Worm (Caenorhabditis elegans) whole organism, mixed stage, embryonic: ENCODE data around the gene tag-151.

Experiments used
- M03D4.4 ChIP-seq: sonication (generic microtip); optimal IDR thresholded peaks from 2 replicates; lab custom pipeline; 2017; ENCODE audit warnings: mild to moderate bottlenecking, missing genetic modification characterization, missing compliant biosample characterization
- bed-3 ChIP-seq: fragments of 200-800 bp; sonication (Bioruptor generic); optimal IDR thresholded peaks from 3 replicates; lab custom pipeline; 2018; ENCODE audit warnings: mild to moderate bottlenecking, missing genetic modification characterization, moderate library complexity, missing compliant biosample characterization
- ceh-39 ChIP-seq: fragments of 150-350 bp; optimal IDR thresholded peaks from 2 replicates; lab custom pipeline; 2014; ENCODE audit warnings: missing biosample characterization, missing genetic modification characterization
- ceh-83 ChIP-seq: fragments of 200-800 bp; sonication (Bioruptor generic); optimal IDR thresholded peaks from 2 replicates; lab custom pipeline; 2018; ENCODE audit warnings: mild to moderate bottlenecking, missing genetic modification characterization, missing compliant biosample characterization
- cnd-1 ChIP-seq: fragments of 200-800 bp; sonication (Bioruptor generic); optimal IDR thresholded peaks from 2 replicates; lab custom pipeline; 2018; ENCODE audit warnings: mild to moderate bottlenecking, missing genetic modification characterization, missing compliant biosample characterization
- drap-1 ChIP-seq: fragments of 200-800 bp; sonication (Bioruptor generic); optimal IDR thresholded peaks from 3 replicates; lab custom pipeline; 2018; ENCODE audit warnings: mild to moderate bottlenecking, missing genetic modification characterization, missing compliant biosample characterization
- elt-3 ChIP-seq: fragments of 150-350 bp; optimal IDR thresholded peaks from 2 replicates; lab custom pipeline; 2014; ENCODE audit warnings: missing biosample characterization, missing genetic modification characterization
- ham-2 ChIP-seq: fragments of 200-800 bp; sonication (Bioruptor generic); optimal IDR thresholded peaks from 2 replicates; lab custom pipeline; 2018; ENCODE audit warnings: mild to moderate bottlenecking, missing genetic modification characterization, missing compliant biosample characterization
- hlh-1 ChIP-seq: fragments of 150-350 bp; optimal IDR thresholded peaks from 2 replicates; lab custom pipeline; 2014; ENCODE audit warnings: missing biosample characterization, missing genetic modification reagents, missing genetic modification characterization
- lin-13 ChIP-seq: fragments of 150-350 bp; optimal IDR thresholded peaks from 2 replicates; lab custom pipeline; 2014; ENCODE audit warnings: missing biosample characterization, missing genetic modification characterization
- lin-32 ChIP-seq: fragments of 200-800 bp; sonication (Bioruptor generic); optimal IDR thresholded peaks from 2 replicates; lab custom pipeline; 2018; ENCODE audit warnings: mild to moderate bottlenecking, missing genetic modification characterization, missing compliant biosample characterization
- lsy-2 ChIP-seq: fragments of 150-350 bp; optimal IDR thresholded peaks from 2 replicates; lab custom pipeline; 2014; ENCODE audit warnings: missing biosample characterization, missing genetic modification characterization
- mab-5 ChIP-seq: fragments of 150-350 bp; optimal IDR thresholded peaks from 2 replicates; lab custom pipeline; 2014; ENCODE audit warnings: missing biosample characterization, missing genetic modification characterization
- mep-1 ChIP-seq: fragments of 150-350 bp; optimal IDR thresholded peaks from 2 replicates; lab custom pipeline; 2017; ENCODE audit warnings: missing biosample characterization, missing genetic modification reagents, missing genetic modification characterization, inconsistent platforms
- mls-2 ChIP-seq: sonication (generic microtip); optimal IDR thresholded peaks from 2 replicates; lab custom pipeline; 2016; ENCODE audit warnings: mild to moderate bottlenecking, missing genetic modification characterization, moderate library complexity, missing compliant biosample characterization
- nhr-12 ChIP-seq: fragments of 150-350 bp; optimal IDR thresholded peaks from 2 replicates; lab custom pipeline; 2014; ENCODE audit warnings: missing biosample characterization, missing genetic modification characterization
- nhr-2 ChIP-seq: fragments of 150-350 bp; optimal IDR thresholded peaks from 2 replicates; lab custom pipeline; 2014; ENCODE audit warnings: missing biosample characterization, missing genetic modification characterization
- pha-4 ChIP-seq: fragments of 150-350 bp; optimal IDR thresholded peaks from 2 replicates; lab custom pipeline; 2018; ENCODE audit warnings: missing biosample characterization, missing genetic modification reagents, missing genetic modification characterization
- sem-2 ChIP-seq: fragments of 200-800 bp; sonication (Bioruptor generic); optimal IDR thresholded peaks from 2 replicates; lab custom pipeline; 2018; ENCODE audit warnings: mild to moderate bottlenecking, missing genetic modification characterization, missing compliant biosample characterization
- snpc-4 ChIP-seq: fragments of 150-350 bp; optimal IDR thresholded peaks from 2 replicates; lab custom pipeline; 2014; ENCODE audit warnings: missing biosample characterization, missing genetic modification characterization
- sptf-1 ChIP-seq: sonication (generic microtip); optimal IDR thresholded peaks from 2 replicates; lab custom pipeline; 2017; ENCODE audit warnings: mild to moderate bottlenecking, missing genetic modification characterization, moderate library complexity, missing compliant biosample characterization
- tbx-8 ChIP-seq: fragments of 200-800 bp; sonication (Bioruptor generic); optimal IDR thresholded peaks from 2 replicates; lab custom pipeline; 2018; ENCODE audit warnings: mild to moderate bottlenecking, missing genetic modification characterization, moderate library complexity, missing compliant biosample characterization
- unc-120 ChIP-seq: sonication (generic microtip); optimal IDR thresholded peaks from 2 replicates; lab custom pipeline; 2017; ENCODE audit warnings: missing genetic modification characterization, missing compliant biosample characterization; ENCODE audit not compliant: poor library complexity, severe bottlenecking
- unc-39 ChIP-seq: fragments of 150-350 bp; optimal IDR thresholded peaks from 2 replicates; lab custom pipeline; 2014; ENCODE audit warnings: missing biosample characterization, missing genetic modification characterization
- unc-62 ChIP-seq: fragments of 150-350 bp; optimal IDR thresholded peaks from 2 replicates; lab custom pipeline; 2014; ENCODE audit warnings: missing biosample characterization, missing genetic modification reagents, missing genetic modification characterization
- ztf-11 ChIP-seq: fragments of 150-350 bp; optimal IDR thresholded peaks from 2 replicates; lab custom pipeline; 2014; ENCODE audit warnings: missing biosample characterization, missing genetic modification characterization

tag-151 gene

ce11 chrII:4673242-4673641 is 36.8 kb upstream of the tag-151 start:
- no peak for TF ChIP-seq sptf-1 (tag; lab: Kevin White, UChicago)
- no peak for TF ChIP-seq elt-3
- TF ChIP-seq, all 35 proteins: peak for 0

ce11 chrII:4673670-4674069 is 36.4 kb upstream of the tag-151 start:
- TF ChIP-seq lsy-2 (tag; lab: Kevin White, UChicago) = no peak
- no peak for TF ChIP-seq sem-2 (GFP tag; lab: Kevin White, UChicago)
- TF ChIP-seq unc-39 = no peak
- no peak for TF ChIP-seq mep-1 (tag; lab: Kevin White, UChicago)
- no peak for TF ChIP-seq ceh-39 (tag; lab: Kevin White, UChicago)

ce11 chrII:4674188-4674587 is 35.9 kb upstream of the tag-151 start:
- TF ChIP-seq tbx-8 (GFP tag; lab: Kevin White, UChicago) (no peak), bed-3 (no peak), snpc-4 (tag; lab: Kevin White, UChicago) (no peak), elt-3 (no peak), lin-32 (GFP tag; lab: Kevin White, UChicago) (no peak), nhr-12 (tag; lab: Kevin White, UChicago) (no peak), nhr-2 (tag; lab: Kevin White, UChicago) (no peak), ceh-39 (tag; lab: Kevin White, UChicago) (no peak)

- TF ChIP-seq ztf-11 (tag; lab: Kevin White, UChicago) (no peak), cnd-1 (tag; lab: Kevin White, UChicago) (no peak), snpc-4 (tag; lab: Kevin White, UChicago) (no peak), ham-2 (GFP tag; lab: Kevin White, UChicago) (no peak), lsy-2 (tag; lab: Kevin White, UChicago) (no peak), bed-3 (no peak), mls-2 (tag; lab: Kevin White, UChicago) (no peak), sem-2 (GFP tag; lab: Kevin White, UChicago) (no peak), lin-32 (GFP tag; lab: Kevin White, UChicago) (no peak), lin-13 (tag; lab: Kevin White, UChicago) (no peak), elt-3 (no peak), mab-5 (no peak)
- TF ChIP-seq, all 35 proteins: peak for 0
These were observed 34.6 kb upstream of the tag-151 start, which contains the start of gene T05A7.3 for ce11 chrII:4675481-4675880. T05A7.3 (plus strand) TSS chrII:4675781.

ce11 chrII:4676241-4676640 is 33.8 kb upstream of the tag-151 start:
- TF ChIP-seq drap-1 (GFP tag; lab: Kevin White, UChicago) = no peak
- TF ChIP-seq elt-3 = no peak
- no peak for TF ChIP-seq mab-5
- no peak for TF ChIP-seq lin-32 (GFP tag; lab: Kevin White, UChicago)
- TF ChIP-seq ztf-11 (tag; lab: Kevin White, UChicago) = no peak
- peak; percentile 75 for TF ChIP-seq hlh-1 (tag; lab: Kevin White, UChicago)
- no peak for TF ChIP-seq ham-2 (GFP tag; lab: Kevin White, UChicago)
- peak; percentile 40 for TF ChIP-seq unc-62 (GFP tag; lab: Kevin White, UChicago)
- no peak for TF ChIP-seq mep-1 (tag; lab: Kevin White, UChicago)
- TF ChIP-seq cnd-1 (tag; lab: Kevin White, UChicago) = no peak
- no peak for TF ChIP-seq ceh-83 (GFP tag; lab: Kevin White, UChicago)

- TF ChIP-seq pha-4 = no peak
These were observed 32.2 kb upstream of the tag-151 start, which contains the start of gene T05A7.1 for ce11 chrII:4677916-4678315. T05A7.1 (plus strand) TSS chrII:4678216.

ce11 chrII:4681391-4681790 is 28.7 kb upstream of the tag-151 start, which contains the start of gene T05A7.7:
T05A7.7 (minus strand) TSS chrII:4681491.
- TF ChIP-seq unc-120 (tag; lab: Kevin White, UChicago) (no peak), drap-1 (GFP tag; lab: Kevin White, UChicago) (no peak), unc-39 (no peak), sptf-1 (tag; lab: Kevin White, UChicago) (no peak), lin-32 (GFP tag; lab: Kevin White, UChicago) (no peak), M03D4.4 (tag; lab: Kevin White, UChicago) (no peak)
